Worm (Caenorhabditis elegans) whole organism, L4 larva: Measurements from ENCODE around the gene Y49E10.29.

ENCODE experiments used
- F37D6.2 ChIP-seq: sonication (generic microtip); optimal IDR thresholded peaks from 2 replicates; lab custom pipeline; 2016; ENCODE audit warnings: mild to moderate bottlenecking, missing genetic modification characterization, missing compliant biosample characterization
- F49E8.2 ChIP-seq: sonication (generic microtip); optimal IDR thresholded peaks from 2 replicates; lab custom pipeline; 2016; ENCODE audit warnings: missing compliant biosample characterization, mild to moderate bottlenecking, missing genetic modification characterization, borderline replicate concordance
- R02D3.7 ChIP-seq: fragments of 150-350 bp; sonication (generic microtip); optimal IDR thresholded peaks from 3 replicates; lab custom pipeline; 2014; ENCODE audit warnings: missing biosample characterization, missing genetic modification characterization
- T20F7.1 ChIP-seq: fragments of 200-800 bp; sonication (Bioruptor generic); optimal IDR thresholded peaks from 2 replicates; lab custom pipeline; 2018; ENCODE audit warnings: mild to moderate bottlenecking, missing genetic modification characterization, missing compliant biosample characterization
- T26A8.4 ChIP-seq: fragments of 200-800 bp; sonication (Bioruptor generic); IDR thresholded peaks from 2 replicates; pipeline ENCODE4 v1.3.6; 2022; ENCODE audit warnings: missing genetic modification characterization, missing compliant biosample characterization
- Y48G9A.11 ChIP-seq: fragments of 200-800 bp; sonication (Bioruptor generic); IDR thresholded peaks from 2 replicates; pipeline ENCODE4 v1.3.6; 2022; ENCODE audit warnings: missing genetic modification reagents, missing genetic modification characterization, missing compliant biosample characterization
- ZK337.2 ChIP-seq: fragments of 200-800 bp; sonication (Bioruptor generic); IDR thresholded peaks from 2 replicates; pipeline ENCODE4 v1.3.6; 2022; ENCODE audit warnings: missing genetic modification reagents, missing genetic modification characterization, missing compliant biosample characterization
- attf-4 ChIP-seq: sonication (generic microtip); optimal IDR thresholded peaks from 3 replicates; lab custom pipeline; 2017; ENCODE audit warnings: missing biosample characterization, missing genetic modification characterization
- ceh-28 ChIP-seq: fragments of 150-350 bp; optimal IDR thresholded peaks from 2 replicates; lab custom pipeline; 2014; ENCODE audit warnings: missing biosample characterization, missing genetic modification reagents, missing genetic modification characterization
- ceh-62 ChIP-seq: sonication (generic microtip); optimal IDR thresholded peaks from 2 replicates; lab custom pipeline; 2017; ENCODE audit warnings: missing biosample characterization, missing genetic modification characterization
- cey-2 ChIP-seq: sonication (generic microtip); optimal IDR thresholded peaks from 3 replicates; lab custom pipeline; 2017; ENCODE audit warnings: missing genetic modification characterization, mild to moderate bottlenecking, missing compliant biosample characterization, antibody characterized with exemption, borderline replicate concordance; ENCODE audit not compliant: insufficient read depth
- ctbp-1 ChIP-seq: fragments of 200-800 bp; sonication (Bioruptor generic); IDR thresholded peaks from 2 replicates; pipeline ENCODE4 v1.3.6; 2022; ENCODE audit warnings: missing genetic modification reagents, missing genetic modification characterization, missing compliant biosample characterization
- daf-16 ChIP-seq, 3 experiments: sonication (generic microtip); optimal IDR thresholded peaks; 2 replicates each; lab custom pipeline; 2016 to 2017; ENCODE audit warnings: missing genetic modification characterization in 3 of 3, missing genetic modification reagents in 3 of 3, mild to moderate bottlenecking in 2 of 3, missing compliant biosample characterization in 2 of 3, missing biosample characterization in 1 of 3, moderate library complexity in 1 of 3
- daf-19 ChIP-seq: fragments of 200-800 bp; sonication (Bioruptor generic); conservative IDR thresholded peaks from 2 replicates; pipeline ENCODE4 v1.3.6; 2022; ENCODE audit warnings: missing genetic modification characterization, missing compliant biosample characterization
- daf-8 ChIP-seq: fragments of 200-800 bp; sonication (Bioruptor generic); IDR thresholded peaks from 2 replicates; pipeline ENCODE4 v1.3.6; 2022; ENCODE audit warnings: missing genetic modification characterization, missing compliant biosample characterization
- dmd-9 ChIP-seq: fragments of 200-800 bp; sonication (Bioruptor generic); IDR thresholded peaks from 2 replicates; pipeline ENCODE4 v1.3.6; 2022; ENCODE audit warnings: missing genetic modification reagents, missing genetic modification characterization, missing compliant biosample characterization
- duxl-1 ChIP-seq: sonication (generic microtip); optimal IDR thresholded peaks from 2 replicates; lab custom pipeline; 2016; ENCODE audit warnings: mild to moderate bottlenecking, missing genetic modification characterization, moderate library complexity, missing compliant biosample characterization; ENCODE audit not compliant: poor library complexity
- dve-1 ChIP-seq: sonication (generic microtip); optimal IDR thresholded peaks from 2 replicates; lab custom pipeline; 2017; ENCODE audit warnings: antibody characterized with exemption, mild to moderate bottlenecking, missing genetic modification characterization, missing compliant biosample characterization; ENCODE audit not compliant: insufficient read depth
- egl-43 ChIP-seq: fragments of 200-800 bp; sonication (Bioruptor generic); IDR thresholded peaks from 2 replicates; pipeline ENCODE4 v1.3.6; 2022; ENCODE audit warnings: missing genetic modification reagents, missing genetic modification characterization, missing compliant biosample characterization
- hif-1 ChIP-seq, 2 experiments: sonication (generic microtip); optimal IDR thresholded peaks; 2 replicates each; lab custom pipeline; 2016 to 2017; ENCODE audit warnings: missing compliant biosample characterization in 2 of 2, missing genetic modification characterization in 2 of 2, missing genetic modification reagents in 2 of 2, missing genotype in 2 of 2, mild to moderate bottlenecking in 1 of 2
- hlh-11 ChIP-seq: fragments of 200-800 bp; sonication (Bioruptor generic); optimal IDR thresholded peaks from 2 replicates; lab custom pipeline; 2018; ENCODE audit warnings: mild to moderate bottlenecking, missing genetic modification characterization, missing compliant biosample characterization
- hmg-1.1 ChIP-seq: fragments of 200-800 bp; sonication (Bioruptor generic); IDR thresholded peaks from 2 replicates; pipeline ENCODE4 v1.3.6; 2022; ENCODE audit warnings: missing genetic modification reagents, missing genetic modification characterization, missing compliant biosample characterization
- jun-1 ChIP-seq: fragments of 150-350 bp; optimal IDR thresholded peaks from 2 replicates; lab custom pipeline; 2014; ENCODE audit warnings: missing biosample characterization, missing genetic modification reagents, missing genetic modification characterization
- lim-7 ChIP-seq: fragments of 200-800 bp; sonication (Bioruptor generic); IDR thresholded peaks from 2 replicates; pipeline ENCODE4 v1.3.6; 2022; ENCODE audit warnings: missing genetic modification characterization, missing compliant biosample characterization
- lin-1 ChIP-seq: fragments of 200-800 bp; sonication (Bioruptor generic); IDR thresholded peaks from 2 replicates; pipeline ENCODE4 v1.3.6; 2022; ENCODE audit warnings: missing genetic modification reagents, missing genetic modification characterization, missing compliant biosample characterization
- lin-15B ChIP-seq: fragments of 150-350 bp; sonication (generic microtip); optimal IDR thresholded peaks from 3 replicates; lab custom pipeline; 2014; ENCODE audit warnings: missing biosample characterization, missing genetic modification characterization
- lin-39 ChIP-seq: fragments of 150-350 bp; optimal IDR thresholded peaks from 2 replicates; lab custom pipeline; 2014; ENCODE audit warnings: missing biosample characterization, missing genetic modification reagents, missing genetic modification characterization
- lir-3 ChIP-seq: sonication (generic microtip); optimal IDR thresholded peaks from 2 replicates; lab custom pipeline; 2016; ENCODE audit warnings: mild to moderate bottlenecking, missing genetic modification characterization, missing compliant biosample characterization
- lsy-2 ChIP-seq, 2 experiments: fragments of 150-350 bp in 1 of 2; sonication (generic microtip) in 1 of 2; optimal IDR thresholded peaks; 2 replicates each; lab custom pipeline; 2014 to 2017; ENCODE audit warnings: missing biosample characterization in 2 of 2, missing genetic modification characterization in 2 of 2
- mdt-29 ChIP-seq: fragments of 200-800 bp; sonication (Bioruptor generic); IDR thresholded peaks from 2 replicates; pipeline ENCODE4 v1.3.6; 2022; ENCODE audit warnings: missing genetic modification reagents, missing genetic modification characterization, missing compliant biosample characterization
- mep-1 ChIP-seq: fragments of 150-350 bp; sonication (generic microtip); optimal IDR thresholded peaks from 3 replicates; lab custom pipeline; 2014; ENCODE audit warnings: missing biosample characterization, missing genetic modification characterization
- mes-2 ChIP-seq: sonication (generic microtip); optimal IDR thresholded peaks from 2 replicates; lab custom pipeline; 2016; ENCODE audit warnings: missing genotype, mild to moderate bottlenecking, missing genetic modification characterization, missing compliant biosample characterization; ENCODE audit not compliant: poor library complexity, severe bottlenecking
- nhr-102 ChIP-seq: sonication (generic microtip); optimal IDR thresholded peaks from 2 replicates; lab custom pipeline; 2016; ENCODE audit warnings: mild to moderate bottlenecking, missing genetic modification characterization, moderate library complexity, missing compliant biosample characterization
- nhr-11 ChIP-seq: fragments of 150-350 bp; optimal IDR thresholded peaks from 2 replicates; lab custom pipeline; 2014; ENCODE audit warnings: missing biosample characterization, missing genetic modification characterization
- nhr-25 ChIP-seq: sonication (generic microtip); optimal IDR thresholded peaks from 2 replicates; lab custom pipeline; 2017; ENCODE audit warnings: missing genetic modification characterization, mild to moderate bottlenecking, missing compliant biosample characterization, antibody characterized with exemption, moderate library complexity, borderline replicate concordance; ENCODE audit not compliant: insufficient read depth
- nhr-28 ChIP-seq: fragments of 150-350 bp; optimal IDR thresholded peaks from 2 replicates; lab custom pipeline; 2014; ENCODE audit warnings: missing biosample characterization, missing genetic modification characterization
- nhr-41 ChIP-seq: fragments of 200-800 bp; sonication (Bioruptor generic); IDR thresholded peaks from 2 replicates; pipeline ENCODE4 v1.3.6; 2022; ENCODE audit warnings: missing genetic modification reagents, missing genetic modification characterization, missing compliant biosample characterization
- nhr-42 ChIP-seq: fragments of 200-800 bp; sonication (Bioruptor generic); IDR thresholded peaks from 2 replicates; pipeline ENCODE4 v1.3.6; 2022; ENCODE audit warnings: missing genetic modification characterization, missing compliant biosample characterization
- nhr-48 ChIP-seq: sonication (generic microtip); optimal IDR thresholded peaks from 2 replicates; lab custom pipeline; 2016; ENCODE audit warnings: mild to moderate bottlenecking, missing genetic modification characterization, missing compliant biosample characterization
- nhr-6 ChIP-seq: fragments of 150-350 bp; optimal IDR thresholded peaks from 2 replicates; lab custom pipeline; 2014; ENCODE audit warnings: missing biosample characterization, missing genetic modification characterization
- nhr-76 ChIP-seq: fragments of 150-350 bp; optimal IDR thresholded peaks from 2 replicates; lab custom pipeline; 2014; ENCODE audit warnings: missing biosample characterization, missing genetic modification characterization
- php-3 ChIP-seq: fragments of 200-800 bp; sonication (Bioruptor generic); IDR thresholded peaks from 2 replicates; pipeline ENCODE4 v1.3.6; 2022; ENCODE audit warnings: missing genetic modification reagents, missing genetic modification characterization, missing compliant biosample characterization
- pqm-1 ChIP-seq: sonication (generic microtip); optimal IDR thresholded peaks from 2 replicates; lab custom pipeline; 2017; ENCODE audit warnings: missing biosample characterization, missing genetic modification characterization
- sdz-12 ChIP-seq: fragments of 200-800 bp; sonication (Bioruptor generic); optimal IDR thresholded peaks from 2 replicates; lab custom pipeline; 2018; ENCODE audit warnings: mild to moderate bottlenecking, missing genetic modification characterization, missing compliant biosample characterization
- snpc-1.2 ChIP-seq: fragments of 200-800 bp; sonication (Bioruptor generic); IDR thresholded peaks from 2 replicates; pipeline ENCODE4 v1.3.6; 2022; ENCODE audit warnings: missing genetic modification reagents, missing genetic modification characterization, missing compliant biosample characterization
- spr-3 ChIP-seq: fragments of 200-800 bp; sonication (Bioruptor generic); optimal IDR thresholded peaks from 2 replicates; lab custom pipeline; 2018; ENCODE audit warnings: mild to moderate bottlenecking, missing genetic modification characterization, missing compliant biosample characterization
- unc-130 ChIP-seq: sonication (generic microtip); optimal IDR thresholded peaks from 2 replicates; lab custom pipeline; 2016; ENCODE audit warnings: missing genetic modification reagents, missing genetic modification characterization, missing compliant biosample characterization
- unc-39 ChIP-seq: sonication (generic microtip); optimal IDR thresholded peaks from 2 replicates; lab custom pipeline; 2017; ENCODE audit warnings: missing biosample characterization, missing genetic modification characterization
- zag-1 ChIP-seq: fragments of 150-350 bp; optimal IDR thresholded peaks from 2 replicates; lab custom pipeline; 2014; ENCODE audit warnings: missing biosample characterization, missing genetic modification characterization
- zip-11 ChIP-seq: fragments of 200-800 bp; sonication (Bioruptor generic); IDR thresholded peaks from 2 replicates; pipeline ENCODE4 v1.3.6; 2022; ENCODE audit warnings: missing genetic modification characterization, missing compliant biosample characterization
- zip-2 ChIP-seq: fragments of 150-350 bp; optimal IDR thresholded peaks from 2 replicates; lab custom pipeline; 2014; ENCODE audit warnings: missing biosample characterization, missing genetic modification characterization

Y49E10.29 gene

DNA sequence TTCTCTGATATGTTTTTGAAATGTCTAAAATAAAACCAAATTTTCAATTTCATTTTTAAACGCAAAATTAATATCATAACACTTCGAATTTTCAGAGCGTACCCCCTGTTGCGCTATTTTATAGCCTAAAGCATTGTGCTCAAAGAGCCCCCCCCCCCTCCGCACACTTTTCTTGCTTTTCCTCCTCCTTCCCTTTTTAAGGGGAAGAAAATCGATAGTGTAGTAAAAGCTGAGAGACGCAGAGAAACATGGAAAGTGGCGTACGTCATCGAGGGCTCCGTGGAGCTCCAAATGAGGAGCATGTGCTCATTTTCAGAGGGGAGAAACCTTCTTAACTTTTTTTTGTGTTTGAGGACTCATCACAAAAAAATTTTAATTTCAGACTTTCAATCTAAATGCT is 3.5 kb downstream of the Y49E10.29 start, which contains the start of gene cccp-1 (continued):
- peak; percentile 35; the same call in 1 of the 2 replicates for TF ChIP-seq egl-43 (GFP tag; lab: Robert Waterston, UW)
- TF ChIP-seq ctbp-1 (GFP tag; lab: Robert Waterston, UW): no peak
- no peak for TF ChIP-seq cey-2
- TF ChIP-seq dve-1 (tag; lab: Kevin White, UChicago): peak; percentile 9
- TF ChIP-seq jun-1: no peak
- no peak for TF ChIP-seq zip-2 (tag; lab: Kevin White, UChicago)
- no peak for TF ChIP-seq lim-7 (GFP tag; lab: Robert Waterston, UW)
- no peak for TF ChIP-seq nhr-76 (tag; lab: Kevin White, UChicago)
- no peak for TF ChIP-seq nhr-25
- TF ChIP-seq daf-19 (GFP tag; lab: Robert Waterston, UW): no peak
- no peak for TF ChIP-seq R02D3.7 (tag; lab: Kevin White, UChicago)
- TF ChIP-seq dmd-9: no peak
- peak; percentile 43; the same call in 1 of the 2 replicates for TF ChIP-seq hmg-1.1
- TF ChIP-seq lsy-2 (tag; optimal IDR thresholded peaks at IDR 0.05; lab: Kevin White, UChicago): peak in 1 of 2 experiments; percentile 43
- TF ChIP-seq daf-8: no peak
- TF ChIP-seq unc-39: no peak
- TF ChIP-seq T26A8.4 (GFP tag; lab: Robert Waterston, UW): no peak
- no peak for TF ChIP-seq zag-1 (tag; lab: Kevin White, UChicago)
- TF ChIP-seq spr-3 (GFP tag; lab: Kevin White, UChicago): no peak
- TF ChIP-seq nhr-11: peak; percentile 23
- TF ChIP-seq ZK337.2 (GFP tag; lab: Robert Waterston, UW): no peak
- TF ChIP-seq nhr-6 (tag; lab: Kevin White, UChicago): no peak
- TF ChIP-seq daf-16 (GFP tag; optimal IDR thresholded peaks at IDR 0.05; lab: Kevin White, UChicago): no peak
- no peak for TF ChIP-seq daf-16 (tag; optimal IDR thresholded peaks at IDR 0.05; lab: Kevin White, UChicago)
- TF ChIP-seq nhr-48 (tag; lab: Kevin White, UChicago): no peak
- TF ChIP-seq hlh-11 (tag; lab: Kevin White, UChicago): no peak
- TF ChIP-seq nhr-42 (GFP tag; lab: Robert Waterston, UW): no peak
- TF ChIP-seq hif-1 (tag; optimal IDR thresholded peaks at IDR 0.05; lab: Kevin White, UChicago): no peak
- no peak for TF ChIP-seq mdt-29
- TF ChIP-seq Y48G9A.11 (GFP tag; lab: Robert Waterston, UW): no peak
- TF ChIP-seq unc-130 (GFP tag; lab: Kevin White, UChicago): no peak
- TF ChIP-seq mes-2 (tag; lab: Kevin White, UChicago): no peak
- no peak for TF ChIP-seq ceh-62 (tag; lab: Kevin White, UChicago)
- no peak for TF ChIP-seq pqm-1
- no peak for TF ChIP-seq lir-3 (tag; lab: Kevin White, UChicago)
- no peak for TF ChIP-seq F49E8.2
- TF ChIP-seq mep-1: peak; percentile 44
- TF ChIP-seq F37D6.2 (tag; lab: Kevin White, UChicago): no peak
- TF ChIP-seq php-3 (GFP tag; lab: Robert Waterston, UW): no peak
- no peak for TF ChIP-seq duxl-1 (tag; lab: Kevin White, UChicago)
- TF ChIP-seq nhr-102 (tag; lab: Kevin White, UChicago): no peak
- TF ChIP-seq lin-15B (tag; lab: Kevin White, UChicago): no peak
- TF ChIP-seq snpc-1.2: no peak
- peak; percentile 81 for TF ChIP-seq ceh-28 (tag; lab: Kevin White, UChicago)
- TF ChIP-seq attf-4 (tag; lab: Kevin White, UChicago): no peak
- TF ChIP-seq T20F7.1 (GFP tag; lab: Kevin White, UChicago): no peak
- TF ChIP-seq zip-11: no peak
- no peak for TF ChIP-seq lin-39 (tag; lab: Kevin White, UChicago)
- no peak for TF ChIP-seq sdz-12 (GFP tag; lab: Kevin White, UChicago)
- TF ChIP-seq nhr-28 (tag; lab: Kevin White, UChicago): no peak
- TF ChIP-seq nhr-41 (GFP tag; lab: Robert Waterston, UW): no peak
- no peak for TF ChIP-seq lin-1 (GFP tag; lab: Robert Waterston, UW)
